Fruit fly (Drosophila melanogaster) whole organism, embryonic: ENCODE measurements around the gene Prm.

Source experiments
- Atf-2 ChIP-seq: fragments of 200-800 bp; sonication (Bioruptor generic); optimal IDR thresholded peaks from 2 replicates; lab custom pipeline; 2016; ENCODE audit warnings: missing biosample characterization, missing genetic modification characterization
- Atf6 ChIP-seq: fragments of 200-800 bp; sonication (Bioruptor generic); IDR thresholded peaks from 2 replicates; pipeline ENCODE4 v1.3.6; 2022; ENCODE audit warnings: missing biosample characterization, missing genetic modification characterization
- Awh ChIP-seq: fragments of 200-800 bp; sonication (Bioruptor generic); IDR thresholded peaks from 2 replicates; pipeline ENCODE4, ENCODE4 v1.3.6; 2022; ENCODE audit warnings: missing biosample characterization, missing genetic modification characterization
- B-H2 ChIP-seq: fragments of 200-800 bp; sonication (Bioruptor generic); optimal IDR thresholded peaks from 2 replicates; lab custom pipeline; 2018; ENCODE audit warnings: missing biosample characterization, mild to moderate bottlenecking, missing genetic modification characterization
- CG11247 ChIP-seq: fragments of 200-800 bp; sonication (Bioruptor generic); IDR thresholded peaks from 2 replicates; pipeline ENCODE4 v1.3.6; 2022; ENCODE audit warnings: missing biosample characterization, missing genetic modification characterization
- CG11560 ChIP-seq: fragments of 200-800 bp; sonication (Bioruptor generic); IDR thresholded peaks from 3 replicates; pipeline ENCODE4 v1.3.6; 2022; ENCODE audit warnings: missing biosample characterization, missing genetic modification characterization
- CG12104 ChIP-seq: fragments of 200-800 bp; sonication (Bioruptor generic); optimal IDR thresholded peaks from 3 replicates; lab custom pipeline; 2016; ENCODE audit warnings: missing biosample characterization, missing genetic modification characterization
- CG15514 ChIP-seq: fragments of 200-800 bp; sonication (Bioruptor generic); optimal IDR thresholded peaks from 3 replicates; lab custom pipeline; 2017; ENCODE audit warnings: missing biosample characterization, missing genetic modification characterization, mild to moderate bottlenecking, moderate library complexity, missing genetic modification reagents
- CG15601 ChIP-seq: fragments of 200-800 bp; sonication (Bioruptor generic); optimal IDR thresholded peaks from 3 replicates; lab custom pipeline; 2019; ENCODE audit warnings: missing biosample characterization, mild to moderate bottlenecking, missing genetic modification characterization, moderate library complexity
- CG1647 ChIP-seq: fragments of 200-800 bp; sonication (Bioruptor generic); optimal IDR thresholded peaks from 3 replicates; lab custom pipeline; 2016; ENCODE audit warnings: missing biosample characterization, missing genetic modification characterization
- CG17328 ChIP-seq: fragments of 200-800 bp; sonication (Bioruptor generic); IDR thresholded peaks from 2 replicates; pipeline ENCODE4 v1.3.6; 2022; ENCODE audit warnings: missing biosample characterization, missing genetic modification characterization
- CG18262 ChIP-seq: fragments of 200-800 bp; optimal IDR thresholded peaks from 3 replicates; lab custom pipeline; 2019; ENCODE audit warnings: missing biosample characterization, mild to moderate bottlenecking, missing genetic modification characterization, moderate library complexity
- CG2678 ChIP-seq: fragments of 200-800 bp; sonication (Bioruptor generic); optimal IDR thresholded peaks from 3 replicates; lab custom pipeline; 2019; ENCODE audit warnings: missing biosample characterization, mild to moderate bottlenecking, missing genetic modification characterization, moderate library complexity
- CG2712 ChIP-seq: fragments of 200-800 bp; optimal IDR thresholded peaks from 3 replicates; lab custom pipeline; 2019; ENCODE audit warnings: missing biosample characterization, mild to moderate bottlenecking, missing genetic modification characterization, moderate library complexity
- CG2875 ChIP-seq: fragments of 200-800 bp; sonication (Bioruptor generic); optimal IDR thresholded peaks from 2 replicates; lab custom pipeline; 2017; ENCODE audit warnings: missing biosample characterization, mild to moderate bottlenecking, missing genetic modification characterization, missing genetic modification reagents
- CG33557 ChIP-seq: fragments of 200-800 bp; sonication (Bioruptor generic); optimal IDR thresholded peaks from 2 replicates; lab custom pipeline; 2019; ENCODE audit warnings: missing biosample characterization, mild to moderate bottlenecking, missing genetic modification characterization, moderate library complexity
- CG34376 ChIP-seq: fragments of 200-800 bp; sonication (Bioruptor generic); optimal IDR thresholded peaks from 2 replicates; lab custom pipeline; 2018; ENCODE audit warnings: missing biosample characterization, mild to moderate bottlenecking, missing genetic modification characterization
- CG4820 ChIP-seq: fragments of 200-800 bp; sonication (Bioruptor generic); optimal IDR thresholded peaks from 3 replicates; lab custom pipeline; 2016; ENCODE audit warnings: missing biosample characterization, missing genetic modification characterization
- CG5245 ChIP-seq: fragments of 200-800 bp; sonication (Bioruptor generic); optimal IDR thresholded peaks from 3 replicates; lab custom pipeline; 2016; ENCODE audit warnings: missing biosample characterization, missing genetic modification characterization
- CG9797 ChIP-seq: fragments of 200-800 bp; sonication (Bioruptor generic); optimal IDR thresholded peaks from 3 replicates; lab custom pipeline; 2018; ENCODE audit warnings: missing biosample characterization, mild to moderate bottlenecking, missing genetic modification characterization
- CG9817 ChIP-seq: fragments of 200-800 bp; sonication (Bioruptor generic); optimal IDR thresholded peaks from 2 replicates; lab custom pipeline; 2018; ENCODE audit warnings: missing biosample characterization, mild to moderate bottlenecking, missing genetic modification characterization, moderate library complexity
- Doc3 ChIP-seq: fragments of 200-800 bp; sonication (Bioruptor generic); IDR thresholded peaks from 3 replicates; pipeline ENCODE4 v1.3.6; 2022; ENCODE audit warnings: missing biosample characterization, missing genetic modification characterization; ENCODE audit not compliant: partially characterized antibody
- Dref ChIP-seq: fragments of 200-800 bp; sonication (Bioruptor generic); IDR thresholded peaks from 2 replicates; pipeline ENCODE4 v1.3.6; 2022; ENCODE audit warnings: missing biosample characterization, missing genetic modification characterization
- Jarid2 ChIP-seq: fragments of 200-800 bp; sonication (Bioruptor generic); optimal IDR thresholded peaks from 3 replicates; lab custom pipeline; 2017; ENCODE audit warnings: mild to moderate bottlenecking, missing biosample characterization, missing genetic modification reagents, missing genetic modification characterization
- Mad ChIP-seq: fragments of 200-800 bp; sonication (Bioruptor generic); optimal IDR thresholded peaks from 2 replicates; lab custom pipeline; 2016; ENCODE audit warnings: missing biosample characterization, missing genetic modification characterization
- NC2β ChIP-seq: fragments of 200-800 bp; sonication (Bioruptor generic); optimal IDR thresholded peaks from 2 replicates; lab custom pipeline; 2016; ENCODE audit warnings: missing biosample characterization, missing genetic modification characterization
- aop ChIP-seq: fragments of 200-800 bp; sonication (Bioruptor generic); IDR thresholded peaks from 2 replicates; pipeline ENCODE4 v1.3.6; 2022; ENCODE audit warnings: missing biosample characterization, missing genetic modification characterization
- bab2 ChIP-seq: fragments of 200-800 bp; sonication (Bioruptor generic); optimal IDR thresholded peaks from 2 replicates; lab custom pipeline; 2016; ENCODE audit warnings: missing biosample characterization, missing genetic modification characterization
- bigmax ChIP-seq: fragments of 200-800 bp; sonication (Bioruptor generic); optimal IDR thresholded peaks from 2 replicates; lab custom pipeline; 2018; ENCODE audit warnings: missing biosample characterization, mild to moderate bottlenecking, missing genetic modification characterization
- ci ChIP-seq: fragments of 200-800 bp; sonication (Bioruptor generic); IDR thresholded peaks from 3 replicates; pipeline ENCODE4 v1.3.6; 2022; ENCODE audit warnings: missing biosample characterization, missing genetic modification characterization
- crp ChIP-seq, 2 experiments: fragments of 200-800 bp; sonication (Bioruptor generic); optimal IDR thresholded peaks; 2 replicates in 1 of 2; 3 replicates in 1 of 2; lab custom pipeline; 2017; ENCODE audit warnings: missing biosample characterization in 2 of 2, missing genetic modification characterization in 2 of 2, mild to moderate bottlenecking in 1 of 2, moderate library complexity in 1 of 2
- dimm ChIP-seq: fragments of 200-800 bp; sonication (Bioruptor generic); IDR thresholded peaks from 2 replicates; pipeline ENCODE4 v1.3.6; 2022; ENCODE audit warnings: missing biosample characterization, missing genetic modification characterization
- gt ChIP-seq: fragments of 200-800 bp; sonication (Bioruptor generic); IDR thresholded peaks from 2 replicates; pipeline ENCODE4 v1.3.6; 2022; ENCODE audit warnings: missing biosample characterization, missing genetic modification characterization
- hb ChIP-seq: fragments of 200-800 bp; sonication (Bioruptor generic); IDR thresholded peaks from 3 replicates; pipeline ENCODE4 v1.3.6; 2022; ENCODE audit warnings: missing biosample characterization, missing genetic modification characterization; ENCODE audit not compliant: partially characterized antibody
- ind ChIP-seq: fragments of 200-800 bp; sonication (Bioruptor generic); optimal IDR thresholded peaks from 3 replicates; lab custom pipeline; 2016; ENCODE audit warnings: missing biosample characterization, missing genetic modification characterization
- kah ChIP-seq: fragments of 200-800 bp; sonication (Bioruptor generic); optimal IDR thresholded peaks from 2 replicates; lab custom pipeline; 2018; ENCODE audit warnings: missing biosample characterization, mild to moderate bottlenecking, missing genetic modification characterization
- knrl ChIP-seq: fragments of 200-800 bp; sonication (Bioruptor generic); IDR thresholded peaks from 3 replicates; pipeline ENCODE4 v1.3.6; 2022; ENCODE audit warnings: missing biosample characterization, missing genetic modification characterization; ENCODE audit not compliant: partially characterized antibody
- lilli ChIP-seq: fragments of 200-800 bp; sonication (Bioruptor generic); optimal IDR thresholded peaks from 3 replicates; lab custom pipeline; 2016; ENCODE audit warnings: missing biosample characterization, missing genetic modification characterization
- maf-S ChIP-seq: fragments of 200-800 bp; sonication (Bioruptor generic); optimal IDR thresholded peaks from 2 replicates; lab custom pipeline; 2016; ENCODE audit warnings: missing biosample characterization, missing genetic modification characterization
- p53 ChIP-seq: fragments of 200-800 bp; sonication (Bioruptor generic); optimal IDR thresholded peaks from 2 replicates; lab custom pipeline; 2016; ENCODE audit warnings: missing biosample characterization, missing genetic modification characterization
- pfk ChIP-seq: fragments of 200-800 bp; sonication (Bioruptor generic); optimal IDR thresholded peaks from 2 replicates; lab custom pipeline; 2018; ENCODE audit warnings: missing biosample characterization, mild to moderate bottlenecking, missing genetic modification characterization, moderate library complexity
- psq ChIP-seq: fragments of 200-800 bp; sonication (Bioruptor generic); optimal IDR thresholded peaks from 2 replicates; lab custom pipeline; 2017; ENCODE audit warnings: missing biosample characterization, missing genetic modification characterization
- ranshi ChIP-seq: fragments of 200-800 bp; sonication (Bioruptor generic); IDR thresholded peaks from 2 replicates; pipeline ENCODE4 v1.3.6; 2022; ENCODE audit warnings: missing biosample characterization, missing genetic modification characterization
- run ChIP-seq: fragments of 200-800 bp; sonication (Bioruptor generic); optimal IDR thresholded peaks from 3 replicates; lab custom pipeline; 2018; ENCODE audit warnings: missing biosample characterization, mild to moderate bottlenecking, missing genetic modification characterization
- salm ChIP-seq: fragments of 200-800 bp; sonication (Bioruptor generic); optimal IDR thresholded peaks from 2 replicates; lab custom pipeline; 2018; ENCODE audit warnings: missing biosample characterization, mild to moderate bottlenecking, missing genetic modification characterization
- sim ChIP-seq: fragments of 200-800 bp; sonication (Bioruptor generic); IDR thresholded peaks from 2 replicates; pipeline ENCODE4 v1.3.6; 2022; ENCODE audit warnings: missing biosample characterization, missing genetic modification characterization
- sug ChIP-seq: fragments of 200-800 bp; optimal IDR thresholded peaks from 2 replicates; lab custom pipeline; 2019; ENCODE audit warnings: missing biosample characterization, mild to moderate bottlenecking, missing genetic modification characterization, moderate library complexity
- trem ChIP-seq: fragments of 200-800 bp; optimal IDR thresholded peaks from 3 replicates; lab custom pipeline; 2019; ENCODE audit warnings: missing biosample characterization, mild to moderate bottlenecking, missing genetic modification characterization, moderate library complexity
- trh ChIP-seq: fragments of 200-800 bp; sonication (Bioruptor generic); optimal IDR thresholded peaks from 2 replicates; lab custom pipeline; 2016; ENCODE audit warnings: missing biosample characterization, missing genetic modification characterization
- twi ChIP-seq: fragments of 200-800 bp; optimal IDR thresholded peaks from 2 replicates; lab custom pipeline; 2019; ENCODE audit warnings: missing biosample characterization, mild to moderate bottlenecking, missing genetic modification characterization, moderate library complexity

Prm gene

DNA sequence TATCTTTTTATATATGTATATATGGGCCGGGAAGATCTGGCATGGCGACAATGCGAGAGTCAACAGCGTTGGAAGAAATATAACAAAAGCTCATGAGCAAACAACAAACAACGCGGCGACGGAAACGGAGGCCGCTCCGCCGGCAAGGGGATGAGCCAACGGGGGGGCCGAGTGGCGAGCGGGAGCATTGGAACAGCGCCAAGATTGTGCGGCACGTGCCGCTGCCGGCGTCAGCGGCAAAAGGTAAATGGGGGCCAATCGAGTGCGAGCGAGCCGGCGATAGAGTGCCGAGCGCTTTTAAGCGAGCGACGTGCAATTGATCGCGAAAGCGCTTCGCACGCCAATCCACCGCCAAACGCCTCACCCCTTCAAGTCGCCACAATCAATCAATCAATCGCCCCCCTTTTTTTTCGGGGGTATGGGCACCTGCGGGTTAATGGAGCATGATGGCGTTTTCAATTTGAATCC, 48.6 kb downstream of the Prm start (continued):
- no peak for TF ChIP-seq trh (GFP tag; lab: Kevin White, UChicago)
- TF ChIP-seq CG34376 (GFP tag; lab: Kevin White, UChicago) = peak; percentile 87
- no peak for TF ChIP-seq crp (GFP tag; optimal IDR thresholded peaks at IDR 0.05; lab: Kevin White, UChicago)
- 0 out of 2 replicates have a peak, but pooled peaks have one; percentile 28 for TF ChIP-seq dimm
- peak; percentile 20 for TF ChIP-seq run (tag; lab: Kevin White, UChicago)
- peak; percentile 32 for TF ChIP-seq B-H2 (GFP tag; lab: Kevin White, UChicago)
- peak; percentile 54 for TF ChIP-seq psq
- peak; percentile 33 for TF ChIP-seq lilli (GFP tag; lab: Kevin White, UChicago)
- TF ChIP-seq Dref (GFP tag; lab: Robert Waterston, UW) = no peak
- TF ChIP-seq trem (tag; lab: Kevin White, UChicago) = peak; percentile 1
- no peak for TF ChIP-seq Atf-2 (GFP tag; lab: Kevin White, UChicago)
- 0 out of 2 replicates have a peak, but pooled peaks have one; percentile 3 for TF ChIP-seq aop (GFP tag; lab: Robert Waterston, UW)
- peak; percentile 71 for TF ChIP-seq Jarid2 (GFP tag; lab: Kevin White, UChicago)
- TF ChIP-seq sim (GFP tag; lab: Robert Waterston, UW) = no peak; the same call in 1 of the 2 replicates
- TF ChIP-seq Atf6 (GFP tag; lab: Robert Waterston, UW) = peak; percentile 67
- TF ChIP-seq CG15514 (GFP tag; lab: Kevin White, UChicago) = peak; percentile 82
- peak; percentile 76 for TF ChIP-seq CG2678 (tag; lab: Kevin White, UChicago)
- peak; percentile 50 for TF ChIP-seq CG2712
- no peak for TF ChIP-seq CG5245 (GFP tag; lab: Kevin White, UChicago)
- peak; percentile 66 for TF ChIP-seq CG33557
- peak; percentile 90 for TF ChIP-seq CG2875
- peak; percentile 47 for TF ChIP-seq kah
- 0 out of 3 replicates have a peak, but pooled peaks have one; percentile 28 for TF ChIP-seq knrl (GFP tag; lab: Robert Waterston, UW)
- peak; percentile 98 for TF ChIP-seq sug (tag; lab: Kevin White, UChicago)
- TF ChIP-seq salm (tag; lab: Kevin White, UChicago) = peak; percentile 52
- peak; percentile 56 for TF ChIP-seq CG12104 (GFP tag; lab: Kevin White, UChicago)
- TF ChIP-seq Doc3 (GFP tag; lab: Robert Waterston, UW) = no peak
- no peak for TF ChIP-seq p53 (GFP tag; lab: Kevin White, UChicago)
- TF ChIP-seq ci (GFP tag; lab: Robert Waterston, UW) = peak; percentile 86
- TF ChIP-seq gt (GFP tag; lab: Robert Waterston, UW) = no peak
- peak; percentile 3 for TF ChIP-seq CG4820 (GFP tag; lab: Kevin White, UChicago)
- TF ChIP-seq CG9817 (tag; lab: Kevin White, UChicago) = peak; percentile 9
- TF ChIP-seq NC2β (GFP tag; lab: Kevin White, UChicago) = peak; percentile 32
- peak; percentile 40 for TF ChIP-seq bab2
- TF ChIP-seq hb = no peak
- TF ChIP-seq CG9797 = no peak
- TF ChIP-seq ranshi = peak; percentile 5; the same call in 1 of the 2 replicates
- no peak for TF ChIP-seq ind
- peak; percentile 28 for TF ChIP-seq twi (tag; lab: Kevin White, UChicago)
- TF ChIP-seq CG11247 (GFP tag; lab: Robert Waterston, UW) = 0 out of 2 replicates have a peak, but pooled peaks have one; percentile 12
- TF ChIP-seq Mad (GFP tag; lab: Kevin White, UChicago) = peak; percentile 63
- TF ChIP-seq pfk (GFP tag; lab: Kevin White, UChicago) = peak; percentile 46
- TF ChIP-seq bigmax = no peak
- no peak for TF ChIP-seq CG17328 (GFP tag; lab: Robert Waterston, UW)
- TF ChIP-seq maf-S = peak; percentile 4
- peak; percentile 44 for TF ChIP-seq CG18262 (tag; lab: Kevin White, UChicago)
- no peak for TF ChIP-seq CG11560
- peak; percentile 71 for TF ChIP-seq CG15601
- peak; percentile 80; the same call in 1 of the 2 replicates for TF ChIP-seq Awh (GFP tag; lab: Robert Waterston, UW)
- TF ChIP-seq CG1647 (GFP tag; lab: Kevin White, UChicago) = no peak
